Worm (Caenorhabditis elegans) whole organism, L2 larva: ENCODE measurements around the gene C47A4.3.

Experiments
- C34F6.9 ChIP-seq: fragments of 150-350 bp; optimal IDR thresholded peaks from 2 replicates; lab custom pipeline; 2014; ENCODE audit warnings: missing biosample characterization, missing genetic modification characterization
- F13H6.1 ChIP-seq: sonication (generic microtip); optimal IDR thresholded peaks from 2 replicates; lab custom pipeline; 2016; ENCODE audit warnings: missing genetic modification characterization, missing compliant biosample characterization
- R02D3.7 ChIP-seq: fragments of 150-350 bp; optimal IDR thresholded peaks from 2 replicates; lab custom pipeline; 2014; ENCODE audit warnings: missing biosample characterization, missing genetic modification characterization
- Y55F3AM.14 ChIP-seq: fragments of 200-800 bp; sonication (Bioruptor generic); optimal IDR thresholded peaks from 2 replicates; lab custom pipeline; 2018; ENCODE audit warnings: mild to moderate bottlenecking, missing genetic modification characterization, missing compliant biosample characterization
- ZK546.5 ChIP-seq: sonication (generic microtip); optimal IDR thresholded peaks from 2 replicates; lab custom pipeline; 2017; ENCODE audit warnings: missing biosample characterization, missing genetic modification characterization
- alr-1 ChIP-seq: fragments of 150-350 bp; optimal IDR thresholded peaks from 2 replicates; lab custom pipeline; 2014; ENCODE audit warnings: missing biosample characterization, missing genetic modification characterization
- aly-2 ChIP-seq: fragments of 150-350 bp; optimal IDR thresholded peaks from 2 replicates; lab custom pipeline; 2014; ENCODE audit warnings: missing biosample characterization, missing genetic modification characterization
- ama-1 ChIP-seq: fragments of 150-350 bp; optimal IDR thresholded peaks from 2 replicates; lab custom pipeline; 2018; ENCODE audit warnings: inconsistent platforms
- blmp-1 ChIP-seq: sonication (generic microtip); optimal IDR thresholded peaks from 2 replicates; lab custom pipeline; 2017; ENCODE audit warnings: missing genetic modification characterization, mild to moderate bottlenecking, missing compliant biosample characterization, antibody characterized with exemption, moderate library complexity; ENCODE audit not compliant: insufficient read depth
- ceh-16 ChIP-seq: fragments of 150-350 bp; optimal IDR thresholded peaks from 2 replicates; lab custom pipeline; 2014; ENCODE audit warnings: missing biosample characterization, missing genetic modification characterization
- ceh-82 ChIP-seq: fragments of 150-350 bp; optimal IDR thresholded peaks from 2 replicates; lab custom pipeline; 2014; ENCODE audit warnings: missing biosample characterization, missing genetic modification characterization
- crh-2 ChIP-seq: sonication (generic microtip); optimal IDR thresholded peaks from 2 replicates; lab custom pipeline; 2017; ENCODE audit warnings: missing biosample characterization, missing genetic modification characterization
- dmd-4 ChIP-seq: sonication (generic microtip); optimal IDR thresholded peaks from 2 replicates; lab custom pipeline; 2017; ENCODE audit warnings: missing biosample characterization, missing genetic modification characterization
- egl-27 ChIP-seq: sonication (generic microtip); optimal IDR thresholded peaks from 3 replicates; lab custom pipeline; 2017; ENCODE audit warnings: missing biosample characterization, missing genetic modification reagents, missing genetic modification characterization
- elt-1 ChIP-seq: fragments of 150-350 bp; optimal IDR thresholded peaks from 2 replicates; lab custom pipeline; 2014; ENCODE audit warnings: missing biosample characterization, missing genetic modification characterization
- elt-3 ChIP-seq: sonication (generic microtip); optimal IDR thresholded peaks from 2 replicates; lab custom pipeline; 2017; ENCODE audit warnings: missing biosample characterization, missing genetic modification characterization
- fos-1 ChIP-seq: fragments of 150-350 bp; optimal IDR thresholded peaks from 2 replicates; lab custom pipeline; 2014; ENCODE audit warnings: missing biosample characterization, missing genetic modification characterization
- gmeb-1 ChIP-seq: fragments of 150-350 bp; optimal IDR thresholded peaks from 2 replicates; lab custom pipeline; 2014; ENCODE audit warnings: missing biosample characterization, missing genetic modification characterization
- lin-11 ChIP-seq: fragments of 150-350 bp; sonication (generic microtip); optimal IDR thresholded peaks from 2 replicates; lab custom pipeline; 2014; ENCODE audit warnings: missing biosample characterization, missing genetic modification characterization, inconsistent platforms, mixed read lengths
- lin-13 ChIP-seq: fragments of 150-350 bp; optimal IDR thresholded peaks from 2 replicates; lab custom pipeline; 2014; ENCODE audit warnings: missing biosample characterization, missing genetic modification reagents, missing genetic modification characterization
- lin-39 ChIP-seq: fragments of 150-350 bp; optimal IDR thresholded peaks from 2 replicates; lab custom pipeline; 2014; ENCODE audit warnings: missing biosample characterization, missing genetic modification reagents, missing genetic modification characterization
- lsy-2 ChIP-seq, 2 experiments: fragments of 150-350 bp in 1 of 2; sonication (generic microtip) in 1 of 2; optimal IDR thresholded peaks; 2 replicates each; lab custom pipeline; 2014 to 2017; ENCODE audit warnings: missing biosample characterization in 2 of 2, missing genetic modification characterization in 2 of 2
- mab-5 ChIP-seq: fragments of 150-350 bp; optimal IDR thresholded peaks from 2 replicates; lab custom pipeline; 2014; ENCODE audit warnings: missing biosample characterization, missing genetic modification characterization
- mdl-1 ChIP-seq, 2 experiments: fragments of 150-350 bp in 1 of 2; sonication (generic microtip) in 1 of 2; optimal IDR thresholded peaks; 2 replicates each; lab custom pipeline; 2017; ENCODE audit warnings: missing biosample characterization in 2 of 2, missing genetic modification characterization in 2 of 2
- nhr-10 ChIP-seq: sonication (generic microtip); optimal IDR thresholded peaks from 2 replicates; lab custom pipeline; 2017; ENCODE audit warnings: missing biosample characterization, missing genetic modification characterization
- nhr-11 ChIP-seq: fragments of 150-350 bp; optimal IDR thresholded peaks from 2 replicates; lab custom pipeline; 2014; ENCODE audit warnings: missing biosample characterization, missing genetic modification characterization
- nhr-12 ChIP-seq: fragments of 150-350 bp; optimal IDR thresholded peaks from 2 replicates; lab custom pipeline; 2014; ENCODE audit warnings: missing biosample characterization, missing genetic modification characterization
- nhr-129 ChIP-seq: fragments of 150-350 bp; optimal IDR thresholded peaks from 2 replicates; lab custom pipeline; 2014; ENCODE audit warnings: missing biosample characterization, missing genetic modification characterization
- nhr-21 ChIP-seq: fragments of 150-350 bp; optimal IDR thresholded peaks from 2 replicates; lab custom pipeline; 2014; ENCODE audit warnings: missing biosample characterization, missing genetic modification characterization
- nhr-23 ChIP-seq: fragments of 150-350 bp; optimal IDR thresholded peaks from 2 replicates; lab custom pipeline; 2014; ENCODE audit warnings: missing biosample characterization, missing genetic modification reagents, missing genetic modification characterization
- nhr-237 ChIP-seq: fragments of 150-350 bp; optimal IDR thresholded peaks from 2 replicates; lab custom pipeline; 2014; ENCODE audit warnings: missing biosample characterization, missing genetic modification characterization
- nhr-25 ChIP-seq: fragments of 150-350 bp; sonication (generic microtip); optimal IDR thresholded peaks from 3 replicates; lab custom pipeline; 2014; ENCODE audit warnings: missing biosample characterization, missing genetic modification characterization
- nhr-6 ChIP-seq: fragments of 150-350 bp; optimal IDR thresholded peaks from 2 replicates; lab custom pipeline; 2014; ENCODE audit warnings: missing biosample characterization, missing genetic modification characterization
- nhr-77 ChIP-seq: fragments of 150-350 bp; optimal IDR thresholded peaks from 2 replicates; lab custom pipeline; 2014; ENCODE audit warnings: missing biosample characterization, missing genetic modification characterization
- peb-1 ChIP-seq: fragments of 150-350 bp; optimal IDR thresholded peaks from 2 replicates; lab custom pipeline; 2014; ENCODE audit warnings: missing biosample characterization, missing genetic modification characterization
- sem-4 ChIP-seq: fragments of 150-350 bp; optimal IDR thresholded peaks from 2 replicates; lab custom pipeline; 2014; ENCODE audit warnings: missing biosample characterization, missing genetic modification reagents, missing genetic modification characterization
- skn-1 ChIP-seq: sonication (generic microtip); optimal IDR thresholded peaks from 2 replicates; lab custom pipeline; 2017; ENCODE audit warnings: missing biosample characterization, missing genetic modification characterization
- sma-3 ChIP-seq: sonication (generic microtip); optimal IDR thresholded peaks from 2 replicates; lab custom pipeline; 2016; ENCODE audit warnings: missing genetic modification reagents, missing genetic modification characterization, missing compliant biosample characterization
- sma-9 ChIP-seq, 2 experiments: fragments of 150-350 bp in 1 of 2; sonication (generic microtip) in 1 of 2; optimal IDR thresholded peaks; 2 replicates each; lab custom pipeline; 2014 to 2016; ENCODE audit warnings: missing genetic modification characterization in 2 of 2, mild to moderate bottlenecking in 1 of 2, missing biosample characterization in 1 of 2, missing compliant biosample characterization in 1 of 2, missing genetic modification reagents in 1 of 2, moderate library complexity in 1 of 2
- snpc-4 ChIP-seq: fragments of 150-350 bp; optimal IDR thresholded peaks from 2 replicates; lab custom pipeline; 2014; ENCODE audit warnings: missing biosample characterization, missing genetic modification characterization
- unc-39 ChIP-seq: fragments of 150-350 bp; optimal IDR thresholded peaks from 2 replicates; lab custom pipeline; 2014; ENCODE audit warnings: missing biosample characterization, missing genetic modification characterization
- unc-55 ChIP-seq: fragments of 150-350 bp; sonication (generic microtip); optimal IDR thresholded peaks from 3 replicates; lab custom pipeline; 2014; ENCODE audit warnings: missing biosample characterization, missing genetic modification reagents, missing genetic modification characterization
- unc-62 ChIP-seq: fragments of 150-350 bp; optimal IDR thresholded peaks from 2 replicates; lab custom pipeline; 2014; ENCODE audit warnings: missing biosample characterization, missing genetic modification reagents, missing genetic modification characterization
- zag-1 ChIP-seq: fragments of 150-350 bp; optimal IDR thresholded peaks from 2 replicates; lab custom pipeline; 2014; ENCODE audit warnings: missing biosample characterization, missing genetic modification characterization
- ztf-1 ChIP-seq: fragments of 200-800 bp; sonication (Bioruptor generic); conservative IDR thresholded peaks from 2 replicates; pipeline ENCODE4 v1.3.6; 2022; ENCODE audit warnings: missing genetic modification characterization, missing compliant biosample characterization
- ztf-4 ChIP-seq: fragments of 150-350 bp; optimal IDR thresholded peaks from 2 replicates; lab custom pipeline; 2014; ENCODE audit warnings: missing biosample characterization, missing genetic modification characterization

C47A4.3 gene

DNA sequence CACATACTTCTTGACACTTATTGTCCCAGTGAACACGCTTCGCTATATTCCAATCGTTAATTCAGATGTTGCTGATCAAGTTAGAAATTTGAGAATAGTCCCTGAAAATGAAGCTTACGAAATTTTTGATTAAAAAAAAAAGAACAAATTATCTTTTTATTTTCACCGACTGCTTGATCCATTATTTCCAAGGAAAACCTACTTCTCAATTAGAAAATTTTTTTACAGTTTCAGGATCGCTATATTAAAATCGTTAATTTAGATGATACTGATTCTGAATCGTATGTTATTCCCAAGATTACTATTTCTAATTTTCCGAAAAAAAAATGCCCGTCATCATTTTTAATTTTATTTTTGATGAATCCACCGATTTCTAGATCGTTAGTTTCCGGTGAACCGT lies 43.5 kb downstream of the C47A4.3 start, which contains the start of gene T23G4.127:
Gene T23G4.127, minus strand, starts transcription at position 101 of the 400 bp plus-strand sequence.
- TF ChIP-seq sem-4 (tag; lab: Kevin White, UChicago) (no peak), Y55F3AM.14 (GFP tag; lab: Kevin White, UChicago) (no peak), ztf-1 (GFP tag; lab: Robert Waterston, UW) (no peak), lsy-2 (tag; optimal IDR thresholded peaks at IDR 0.05; lab: Kevin White, UChicago) (no peak), fos-1 (tag; lab: Kevin White, UChicago) (no peak), unc-62 (GFP tag; lab: Kevin White, UChicago) (no peak), unc-39 (no peak), zag-1 (no peak), ama-1 (lab: Kevin White, UChicago) (no peak), nhr-6 (tag; lab: Kevin White, UChicago) (no peak)

DNA sequence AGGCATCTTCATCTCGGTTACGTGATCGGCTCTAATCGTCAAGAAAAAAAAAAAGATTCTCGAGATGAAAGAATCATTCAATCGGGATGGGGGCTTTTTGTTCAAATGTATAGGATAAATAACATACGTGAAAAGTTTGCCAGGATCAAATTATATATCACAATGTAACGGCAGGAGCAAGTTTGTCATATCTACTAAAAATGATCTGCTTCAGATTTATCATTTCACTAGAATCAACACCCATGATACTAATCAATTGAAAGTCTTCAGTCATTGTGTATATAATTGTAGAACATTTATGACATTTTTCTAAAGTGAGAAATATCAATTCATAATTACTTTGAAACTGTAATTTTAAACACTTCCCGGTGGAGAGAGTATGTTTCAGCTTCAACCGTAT lies 45.2 kb downstream of the C47A4.3 start:
- TF ChIP-seq unc-62 (GFP tag; lab: Kevin White, UChicago), result no peak
- no peak for TF ChIP-seq mab-5
- no peak for TF ChIP-seq sem-4 (tag; lab: Kevin White, UChicago)
- TF ChIP-seq nhr-21, result no peak
- TF ChIP-seq snpc-4 (tag; lab: Kevin White, UChicago), result no peak
- TF ChIP-seq zag-1, result no peak
- no peak for TF ChIP-seq nhr-11 (tag; lab: Kevin White, UChicago)
- TF ChIP-seq nhr-25, result no peak
- no peak for TF ChIP-seq unc-39
- no peak for TF ChIP-seq fos-1 (tag; lab: Kevin White, UChicago)
- no peak for TF ChIP-seq skn-1
- no peak for TF ChIP-seq nhr-10 (tag; lab: Kevin White, UChicago)
- no peak for TF ChIP-seq unc-55 (GFP tag; lab: Kevin White, UChicago)
- no peak for TF ChIP-seq dmd-4
- no peak for TF ChIP-seq R02D3.7 (tag; lab: Kevin White, UChicago)

DNA sequence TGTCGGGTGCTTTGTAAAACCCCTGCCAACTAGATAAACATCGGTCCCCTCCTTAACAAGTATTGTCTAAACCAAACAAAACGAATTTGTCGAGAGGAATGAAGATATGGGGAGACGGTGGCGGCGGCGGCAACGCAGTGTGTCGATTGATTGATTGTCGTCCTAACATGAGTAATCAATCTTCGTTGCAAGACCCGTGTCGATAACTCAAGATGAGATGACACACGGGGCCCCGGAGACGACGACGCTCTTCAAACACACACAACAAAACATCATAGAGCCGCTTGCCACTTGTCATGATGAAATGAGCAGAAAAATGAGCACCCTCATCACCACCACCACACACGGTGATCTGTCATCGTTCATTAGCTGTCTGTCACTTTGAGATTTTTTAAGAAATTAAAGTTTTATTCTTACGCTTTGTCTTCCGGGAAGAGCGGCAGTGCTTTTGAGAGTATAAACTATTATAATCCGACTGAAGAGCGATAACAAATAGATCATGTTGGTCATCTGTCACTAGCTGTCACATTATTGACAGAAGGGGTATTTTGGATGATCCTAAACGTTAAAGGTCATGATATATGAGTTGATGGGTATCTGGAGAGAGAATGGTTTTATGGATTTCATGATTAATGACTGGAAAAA lies 46.3 kb downstream of the C47A4.3 start:
- TF ChIP-seq nhr-237 (tag; lab: Kevin White, UChicago) (no peak), nhr-21 (no peak), F13H6.1 (peak; percentile 68), unc-55 (GFP tag; lab: Kevin White, UChicago) (peak; percentile 7), unc-39 (no peak), elt-1 (no peak), crh-2 (peak; percentile 19), blmp-1 (tag; lab: Kevin White, UChicago) (no peak), mdl-1 (tag; optimal IDR thresholded peaks at IDR 0.05; lab: Kevin White, UChicago) (no peak), snpc-4 (tag; lab: Kevin White, UChicago) (no peak), sem-4 (tag; lab: Kevin White, UChicago) (peak; percentile 27), aly-2 (tag; lab: Kevin White, UChicago) (no peak), egl-27 (tag; lab: Kevin White, UChicago) (no peak), nhr-10 (tag; lab: Kevin White, UChicago) (no peak), nhr-11 (tag; lab: Kevin White, UChicago) (no peak), lsy-2 (tag; optimal IDR thresholded peaks at IDR 0.05; lab: Kevin White, UChicago) (peak in 1 of 2 experiments; percentile 36), gmeb-1 (no peak), nhr-12 (tag; lab: Kevin White, UChicago) (no peak), fos-1 (tag; lab: Kevin White, UChicago) (no peak), dmd-4 (no peak), sma-3 (GFP tag; lab: Kevin White, UChicago) (no peak), skn-1 (no peak), ceh-82 (tag; lab: Kevin White, UChicago) (no peak), mab-5 (peak; percentile 97), nhr-6 (tag; lab: Kevin White, UChicago) (no peak), nhr-23 (tag; lab: Kevin White, UChicago) (no peak), ZK546.5 (tag; lab: Kevin White, UChicago) (no peak), ztf-4 (tag; lab: Kevin White, UChicago) (no peak), Y55F3AM.14 (GFP tag; lab: Kevin White, UChicago) (peak; percentile 33), nhr-25 (peak; percentile 42), nhr-77 (tag; lab: Kevin White, UChicago) (no peak), sma-9 (GFP tag; optimal IDR thresholded peaks at IDR 0.05; lab: Kevin White, UChicago) (peak; percentile 37), sma-9 (tag; optimal IDR thresholded peaks at IDR 0.05; lab: Kevin White, UChicago) (no peak), ceh-16 (tag; lab: Kevin White, UChicago) (peak; percentile 98), R02D3.7 (tag; lab: Kevin White, UChicago) (no peak), zag-1 (peak; percentile 32), peb-1 (tag; lab: Kevin White, UChicago) (no peak), alr-1 (no peak), ztf-1 (GFP tag; lab: Robert Waterston, UW) (no peak), nhr-129 (tag; lab: Kevin White, UChicago) (peak; percentile 78), elt-3 (tag; lab: Kevin White, UChicago) (no peak), lin-11 (no peak), lin-39 (tag; lab: Kevin White, UChicago) (peak; percentile 93), lin-13 (GFP tag; lab: Kevin White, UChicago) (no peak), C34F6.9 (tag; lab: Kevin White, UChicago) (no peak), unc-62 (GFP tag; lab: Kevin White, UChicago) (peak; percentile 97)
